Fruit fly (Drosophila melanogaster) whole organism: Measurements from ENCODE around the gene FER.

ENCODE experiments used
- CG8478 ChIP-seq: fragments of >200 bp; optimal IDR thresholded peaks from 2 replicates; lab custom pipeline; 2018; ENCODE audit warnings: inconsistent platforms
- Dll ChIP-seq: fragments of >200 bp; optimal IDR thresholded peaks from 2 replicates; lab custom pipeline; 2017
- EcR ChIP-seq, 2 experiments: fragments of >200 bp; optimal IDR thresholded peaks; 2 replicates each; lab custom pipeline; 2017; ENCODE audit warnings: missing biosample characterization in 2 of 2, missing genetic modification characterization in 2 of 2, missing genetic modification reagents in 2 of 2
- pan ChIP-seq: fragments of >200 bp; optimal IDR thresholded peaks from 2 replicates; lab custom pipeline; 2017
- psq ChIP-seq: fragments of >200 bp; optimal IDR thresholded peaks from 2 replicates; lab custom pipeline; 2017
- usp ChIP-seq: fragments of >200 bp; optimal IDR thresholded peaks from 2 replicates; lab custom pipeline; 2017; ENCODE audit warnings: missing biosample characterization, missing genetic modification characterization, mixed read lengths

Gene FER

DNA sequence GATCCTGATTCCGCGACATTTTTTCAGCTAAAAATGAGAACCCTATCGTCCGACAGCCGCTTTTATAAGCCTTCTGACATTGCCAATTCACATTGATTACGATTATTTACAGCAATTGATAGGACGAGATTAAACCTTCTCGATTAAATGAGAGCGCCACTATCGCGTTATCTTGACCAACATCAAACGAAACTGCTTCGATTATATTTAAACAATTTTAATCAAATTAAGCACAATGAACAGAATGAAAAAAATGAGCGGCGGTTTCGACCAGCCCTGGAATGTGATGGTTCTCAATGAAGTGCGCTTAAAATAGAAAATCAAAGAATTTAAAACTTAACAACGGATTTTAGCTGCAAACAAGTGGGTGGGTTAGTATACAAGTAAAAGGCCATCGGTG, 62.5 kb downstream of the FER start, which contains the start of gene CG16749:
TSS of gene CG16749 (minus strand) at position 25 of the 400 bp plus-strand sequence.
- no peak for TF ChIP-seq usp
- no peak for TF ChIP-seq psq (lab: Kevin White, UChicago)
- no peak for TF ChIP-seq pan
- TF ChIP-seq Dll (lab: Kevin White, UChicago), result no peak
- TF ChIP-seq EcR (GFP tag; optimal IDR thresholded peaks at IDR 0.05; lab: Kevin White, UChicago), result no peak
- TF ChIP-seq CG8478 (lab: Kevin White, UChicago), result no peak

DNA sequence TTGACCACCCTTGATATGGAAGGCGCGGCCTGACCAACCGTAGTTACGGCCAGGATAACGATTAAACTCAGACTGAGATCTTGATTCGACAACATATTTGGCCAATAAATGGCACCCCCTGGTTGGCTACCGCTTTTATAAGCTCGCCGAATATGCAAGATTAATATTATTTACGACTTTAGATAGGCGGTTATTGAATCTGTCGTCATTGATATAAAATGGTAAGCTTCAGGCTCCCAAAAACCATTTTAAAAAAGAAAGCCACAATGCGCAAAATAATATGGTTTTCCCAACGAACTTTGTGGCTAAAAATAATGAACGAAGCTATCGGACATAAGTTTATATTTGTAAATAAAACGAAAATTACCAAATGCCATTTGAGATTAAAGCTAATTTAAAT, 64.1 kb downstream of the FER start, which contains the start of gene CG12951:
TSS of gene CG12951 (minus strand) at position 101 of the 400 bp plus-strand sequence.
- TF ChIP-seq pan, result no peak
- TF ChIP-seq psq (lab: Kevin White, UChicago), result no peak
- TF ChIP-seq EcR (GFP tag; optimal IDR thresholded peaks at IDR 0.05; lab: Kevin White, UChicago), result no peak
- TF ChIP-seq usp, result no peak
- TF ChIP-seq CG8478 (lab: Kevin White, UChicago), result no peak
- TF ChIP-seq Dll (lab: Kevin White, UChicago), result no peak

DNA sequence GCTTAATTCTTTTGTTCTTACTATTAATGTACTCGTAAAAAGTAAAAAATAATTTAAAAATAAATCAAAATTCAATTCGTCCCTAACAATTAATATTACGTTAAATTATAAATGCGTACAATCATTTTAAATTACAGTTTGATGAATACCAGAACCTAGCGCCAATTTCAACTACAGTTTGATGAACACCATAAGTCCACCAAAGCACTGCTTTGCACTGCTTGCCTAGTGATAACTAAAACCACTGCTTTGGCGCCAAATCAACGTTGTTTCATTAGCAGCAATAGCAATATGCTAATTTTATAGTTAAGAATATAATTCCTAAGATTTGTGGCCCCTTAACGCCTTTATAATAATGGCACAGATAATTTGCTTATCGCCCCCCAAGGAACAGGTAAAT, 65.5 kb downstream of the FER start:
- no peak for TF ChIP-seq psq (lab: Kevin White, UChicago)
- no peak for TF ChIP-seq CG8478 (lab: Kevin White, UChicago)
- no peak for TF ChIP-seq pan
- no peak for TF ChIP-seq usp
- TF ChIP-seq Dll (lab: Kevin White, UChicago), result no peak
- no peak for TF ChIP-seq EcR (GFP tag; optimal IDR thresholded peaks at IDR 0.05; lab: Kevin White, UChicago)

DNA sequence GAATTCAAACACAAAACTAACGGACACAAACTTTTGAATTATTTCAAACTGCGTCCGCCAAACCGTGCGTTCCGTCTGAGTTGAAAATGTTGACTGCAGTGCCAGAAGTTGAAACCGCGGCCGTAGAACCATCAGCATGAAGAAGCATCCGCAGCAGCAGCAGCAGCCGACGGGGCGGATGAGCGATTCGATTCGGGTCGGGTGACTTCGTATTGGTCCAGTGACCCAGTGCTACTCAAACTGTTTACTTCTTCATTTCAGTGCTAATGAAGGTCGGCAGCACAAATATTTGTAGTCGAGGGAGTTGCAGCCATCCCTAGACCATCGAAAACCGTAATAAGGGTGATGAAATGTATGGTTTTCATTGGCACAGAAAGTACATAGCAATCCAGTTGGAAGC, 65.9 kb downstream of the FER start, which contains the start of gene CG8861:
TSS of gene CG8861 (minus strand) at position 101 of the 400 bp plus-strand sequence.
- TF ChIP-seq pan (no peak), CG8478 (lab: Kevin White, UChicago) (no peak), Dll (lab: Kevin White, UChicago) (no peak), usp (no peak), EcR (GFP tag; optimal IDR thresholded peaks at IDR 0.05; lab: Kevin White, UChicago) (no peak), psq (lab: Kevin White, UChicago) (no peak)

DNA sequence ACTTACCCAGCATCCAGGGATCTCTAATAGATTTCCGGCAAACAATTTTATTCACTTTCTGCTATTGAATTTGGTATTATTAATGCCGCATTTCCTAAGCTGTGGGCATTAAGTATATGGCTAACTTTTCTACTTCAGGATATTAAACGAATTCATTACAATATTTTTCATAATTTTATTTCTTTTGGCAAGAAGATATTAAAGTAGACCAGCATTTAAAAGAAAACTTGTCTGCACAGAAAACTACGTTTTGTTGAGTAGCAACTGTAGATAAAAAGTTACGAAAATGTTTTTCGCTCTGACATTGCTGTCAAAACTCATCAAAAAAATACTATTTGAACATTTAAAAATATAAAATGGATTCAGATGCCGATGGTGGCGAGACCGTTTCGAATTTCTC, 72.9 kb downstream of the FER start, which contains the start of gene HP1e:
TSS of gene HP1e (plus strand) at position 301 of the 400 bp plus-strand sequence.
- TF ChIP-seq CG8478 (lab: Kevin White, UChicago) (no peak), EcR (GFP tag; optimal IDR thresholded peaks at IDR 0.05; lab: Kevin White, UChicago) (no peak), usp (no peak)
